Fruit fly (Drosophila melanogaster) whole organism, larva: Measurements from ENCODE around the gene Mlc1.

Source experiments
- noc ChIP-seq: fragments of 200-800 bp; sonication (Bioruptor generic); optimal IDR thresholded peaks from 3 replicates; lab custom pipeline; 2019; ENCODE audit warnings: missing biosample characterization, mild to moderate bottlenecking, missing genetic modification characterization, moderate library complexity

Gene Mlc1

DNA sequence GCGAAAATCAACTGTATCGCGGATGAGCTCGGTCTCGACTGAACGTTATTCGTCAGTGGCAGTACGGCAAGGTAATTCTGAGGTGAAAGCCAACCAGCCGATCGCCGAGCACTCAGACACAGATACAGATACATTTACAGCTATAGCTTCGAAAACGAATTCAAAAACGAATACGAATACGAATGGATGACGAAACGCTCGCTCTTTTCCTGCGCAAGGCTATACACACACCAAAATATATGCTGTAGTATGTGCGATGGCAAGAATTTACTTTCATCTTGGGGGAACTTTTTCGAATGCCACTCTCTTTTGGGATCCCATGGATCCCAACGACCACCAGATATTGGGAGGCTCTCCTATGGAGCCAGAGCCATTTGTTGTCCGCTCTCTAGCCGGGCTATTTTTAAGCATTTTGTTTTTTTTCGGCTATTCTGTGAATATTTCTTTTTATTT is at the start of gene Mlc1:
TSS of gene Mlc1 (minus strand) at position 51 of the 453 bp plus-strand sequence.
- no peak for TF ChIP-seq noc (tag; lab: Kevin White, UChicago)

DNA sequence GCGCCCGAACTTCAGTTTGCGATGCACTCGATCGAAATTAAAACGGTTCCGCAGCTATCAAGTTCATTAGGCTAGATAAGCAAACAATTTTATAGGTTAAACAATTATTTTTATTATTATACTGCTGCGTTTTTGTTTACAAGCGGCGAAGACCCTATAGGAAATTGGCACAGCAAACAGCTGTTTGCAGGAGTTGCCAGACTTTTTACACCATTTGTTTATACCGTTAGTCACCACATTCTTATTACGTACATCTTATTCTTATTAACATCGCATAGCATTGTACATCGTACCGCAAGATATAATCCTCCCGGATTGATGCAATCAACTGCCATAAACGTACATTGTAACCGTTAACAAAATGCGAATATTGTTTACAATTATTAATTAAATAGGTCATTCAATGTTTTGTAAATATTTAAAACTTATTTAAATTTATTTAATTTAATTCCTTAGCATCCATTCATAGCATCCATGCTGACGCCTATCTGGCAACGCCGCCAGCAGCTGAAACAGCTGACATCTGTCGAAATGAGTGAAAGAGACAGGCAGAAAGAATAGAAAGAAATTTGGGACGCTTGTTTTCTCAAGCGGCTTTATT is 46.7 kb upstream of the Mlc1 start, which contains the start of the genes CROT and CG12877:
TSS of gene CROT (minus strand) at position 171 of the 601 bp plus-strand sequence.
TSS of gene CG12877 (plus strand) at position 520 of the 601 bp plus-strand sequence.
- peak; percentile 73 for TF ChIP-seq noc (tag; lab: Kevin White, UChicago)

- no peak for TF ChIP-seq noc (tag; lab: Kevin White, UChicago)
Measured at dm6 chr3R:27706039-27706580, 46.1 kb upstream of the Mlc1 start.

DNA sequence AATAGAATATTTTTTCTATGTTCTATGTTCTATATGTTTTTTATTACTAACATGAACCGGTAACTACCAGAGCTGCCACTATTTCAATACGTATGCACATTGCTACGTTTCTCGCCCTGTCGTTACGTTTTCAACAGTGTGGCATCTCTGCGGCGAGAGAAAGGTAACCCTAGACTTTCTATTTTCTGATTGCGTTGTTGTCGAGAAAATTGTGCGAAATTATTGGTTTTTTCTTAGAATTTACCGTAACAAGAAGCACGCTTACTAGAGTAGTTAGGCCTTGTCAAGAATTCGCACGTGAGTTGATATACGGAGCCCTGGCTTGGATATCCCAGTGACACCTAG is 40.2 kb upstream of the Mlc1 start, which contains the start of gene btz:
TSS of gene btz (plus strand) at position 133 of the 345 bp plus-strand sequence.
- no peak for TF ChIP-seq noc (tag; lab: Kevin White, UChicago)

DNA sequence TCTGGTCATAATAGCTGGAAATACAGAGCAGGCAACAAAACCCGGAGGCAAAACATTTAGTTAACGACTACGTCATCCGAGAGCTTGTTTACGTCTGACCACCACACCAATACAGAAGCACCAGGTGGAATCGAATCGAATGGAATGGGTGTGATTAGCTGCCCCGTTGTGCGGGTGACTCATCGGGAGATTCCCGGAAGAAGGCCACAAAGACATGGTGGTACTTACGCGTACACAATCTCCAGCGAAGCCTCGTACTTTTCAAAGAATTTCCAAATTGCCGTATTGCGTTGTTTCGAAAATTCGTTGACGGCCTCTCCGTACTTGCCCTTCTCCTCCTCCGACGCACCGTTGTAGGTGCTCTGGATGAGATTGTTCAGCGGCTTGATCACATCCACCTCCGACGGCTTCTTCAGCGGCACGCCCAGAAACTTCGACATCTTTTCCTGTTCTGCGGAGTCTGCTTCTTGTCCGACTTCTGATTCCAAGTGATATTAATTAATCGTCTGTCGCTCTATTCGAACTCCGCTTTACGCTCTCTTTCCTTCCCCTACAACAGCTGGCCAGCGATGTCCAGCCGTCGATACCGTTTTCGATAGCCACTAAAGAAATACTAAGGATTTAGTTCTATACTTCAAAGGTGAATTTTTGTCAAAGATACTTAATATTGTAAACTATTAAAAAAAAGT is 39.7 kb upstream of the Mlc1 start, which contains the start of gene ALiX:
TSS of gene ALiX (minus strand) at position 571 of the 689 bp plus-strand sequence.
- no peak for TF ChIP-seq noc (tag; lab: Kevin White, UChicago)

dm6 chr3R:27695019-27695418 is 35.0 kb upstream of the Mlc1 start, which contains the start of gene HSPBAP1:
Gene HSPBAP1, plus strand, starts transcription at chr3R:27695235.
- TF ChIP-seq noc (tag; lab: Kevin White, UChicago), result no peak

DNA sequence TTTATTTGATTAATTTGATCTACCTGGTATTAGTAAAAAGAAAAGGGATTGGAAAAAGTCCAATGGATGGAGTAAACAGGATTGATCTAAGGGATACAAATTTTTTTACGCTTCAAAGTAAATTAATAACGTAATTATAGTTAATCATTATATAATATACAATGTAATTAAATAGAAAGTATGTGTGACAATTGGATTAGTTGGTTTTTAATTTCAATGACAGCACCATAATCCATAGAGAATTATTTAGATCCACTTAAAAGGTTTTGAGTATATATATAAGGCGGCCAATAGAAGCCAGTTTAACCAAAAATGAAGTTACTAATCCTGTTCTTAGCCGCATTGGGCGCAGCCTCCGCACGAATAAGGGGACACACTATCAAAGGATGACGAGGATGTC is 34.6 kb upstream of the Mlc1 start, which contains the start of gene Acp98AB:
TSS of gene Acp98AB (plus strand) at position 301 of the 400 bp plus-strand sequence.
- TF ChIP-seq noc (tag; lab: Kevin White, UChicago), result no peak

- TF ChIP-seq noc (tag; lab: Kevin White, UChicago), result no peak
Measured at dm6 chr3R:27694018-27694417, 34.0 kb upstream of the Mlc1 start, which contains the start of gene CG43319. Gene CG43319, plus strand, starts transcription at chr3R:27694318.

DNA sequence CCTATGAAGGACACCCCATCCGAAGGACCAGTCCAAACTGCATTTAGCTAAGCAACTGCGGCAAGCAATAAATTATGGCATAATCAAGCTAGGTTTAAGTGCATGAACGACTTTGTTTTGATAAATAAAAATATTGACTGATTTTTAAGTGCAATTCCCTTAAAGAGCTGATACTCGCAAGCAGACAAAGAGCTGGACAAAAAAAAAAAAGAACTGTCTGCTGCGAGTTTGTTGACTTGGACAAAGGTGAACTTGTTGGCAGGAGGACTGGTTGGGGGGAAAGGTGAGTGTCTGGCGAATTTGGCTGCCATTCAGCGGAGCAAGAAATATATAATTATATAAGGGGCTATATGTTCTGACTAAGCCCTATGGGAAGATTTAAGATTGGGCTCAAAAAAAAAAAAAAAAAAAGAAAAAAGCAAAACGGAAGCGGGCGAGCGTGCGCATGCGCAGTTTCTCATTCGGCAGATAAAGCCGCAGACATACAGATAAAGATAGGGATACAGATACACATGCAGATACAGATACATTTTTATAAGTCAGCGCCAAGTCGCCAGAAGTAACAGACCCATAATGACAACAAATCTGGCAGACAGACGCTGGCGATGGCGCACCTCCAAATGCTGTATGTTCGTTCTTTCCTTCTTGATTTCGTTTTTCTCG is 32.8 kb upstream of the Mlc1 start:
- no peak for TF ChIP-seq noc (tag; lab: Kevin White, UChicago)

DNA sequence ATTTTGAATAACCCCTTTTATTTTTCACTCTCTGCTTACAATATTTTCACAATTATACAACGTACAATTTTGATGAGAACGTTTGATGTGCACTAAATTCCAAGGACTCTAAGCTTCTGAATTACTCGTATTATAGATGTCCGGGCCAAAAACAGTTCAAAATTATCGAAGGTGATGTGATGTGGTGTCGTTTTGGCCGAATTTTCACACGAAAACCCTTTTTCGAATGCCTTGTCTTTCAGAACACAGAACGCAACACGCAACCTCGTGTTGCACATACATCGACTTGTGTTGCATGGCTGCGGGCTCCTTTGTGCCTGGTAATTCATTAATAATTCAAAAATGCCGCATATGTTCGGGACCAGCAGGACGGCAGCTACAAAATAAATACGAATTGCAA is 28.1 kb upstream of the Mlc1 start, which contains the start of gene CG31055:
TSS of gene CG31055 (minus strand) at position 101 of the 400 bp plus-strand sequence.
- TF ChIP-seq noc (tag; lab: Kevin White, UChicago), result no peak

DNA sequence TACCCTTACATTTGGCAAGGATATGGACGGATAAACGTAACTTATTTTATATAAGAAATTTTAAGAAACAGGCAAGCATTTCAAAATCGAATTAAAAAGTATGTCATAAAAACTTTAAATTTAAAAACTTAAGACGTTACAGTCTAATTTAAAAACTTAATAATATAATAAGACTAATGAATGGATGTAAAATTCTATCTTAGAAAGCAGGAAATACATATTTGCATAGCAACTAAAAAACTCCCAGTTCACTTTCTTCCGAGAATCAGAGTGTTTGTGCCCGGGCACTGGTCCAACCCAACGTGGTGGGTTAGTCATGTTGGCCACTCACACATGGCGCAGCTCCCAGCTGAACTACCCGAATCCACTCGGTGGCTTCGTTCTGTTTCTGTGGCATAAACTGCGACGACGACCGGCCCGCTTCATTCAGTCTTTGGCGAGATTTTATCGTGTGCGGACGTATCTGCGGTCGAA is 25.6 kb upstream of the Mlc1 start, which contains the start of gene CG12880:
TSS of gene CG12880 (plus strand) at position 424 of the 474 bp plus-strand sequence.
- no peak for TF ChIP-seq noc (tag; lab: Kevin White, UChicago)

- no peak for TF ChIP-seq noc (tag; lab: Kevin White, UChicago)
Measured at dm6 chr3R:27685074-27685473, 25.1 kb upstream of the Mlc1 start.

dm6 chr3R:27681799-27682198 is 21.8 kb upstream of the Mlc1 start, which contains the start of gene Sce:
Gene Sce, minus strand, starts transcription at chr3R:27682029.
- TF ChIP-seq noc (tag; lab: Kevin White, UChicago), result no peak

DNA sequence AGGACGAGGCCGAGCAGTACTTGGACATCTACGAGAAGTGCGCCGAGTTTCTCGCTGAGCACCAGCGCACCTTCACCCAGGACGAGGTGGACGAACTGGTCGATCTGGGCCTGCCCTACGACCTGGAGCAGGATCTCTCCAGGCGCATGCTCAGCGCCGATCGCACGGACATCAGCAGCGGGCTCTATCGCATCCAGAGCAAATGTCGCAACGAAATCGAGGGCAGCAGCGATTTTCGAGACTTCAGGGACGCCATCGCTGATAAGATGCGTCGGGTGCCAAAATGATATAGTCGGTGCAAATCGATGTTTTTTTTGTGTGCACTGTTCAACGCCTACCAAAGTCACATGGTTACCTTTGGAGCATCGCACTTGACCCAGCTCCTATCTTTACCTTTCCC is 19.7 kb upstream of the Mlc1 start:
- TF ChIP-seq noc (tag; lab: Kevin White, UChicago), result no peak

dm6 chr3R:27679019-27679418 is 19.0 kb upstream of the Mlc1 start, which contains the start of gene CG12883:
Gene CG12883, plus strand, starts transcription at chr3R:27679291.
- no peak for TF ChIP-seq noc (tag; lab: Kevin White, UChicago)
